Worm (Caenorhabditis elegans) whole organism, midembryonic: Measurements from ENCODE around the gene lgc-25.

Source experiments
- cog-1 ChIP-seq: sonication (generic microtip); optimal IDR thresholded peaks from 2 replicates; lab custom pipeline; 2016; ENCODE audit warnings: missing genetic modification characterization, missing compliant biosample characterization
- flt-1 ChIP-seq: fragments of 200-800 bp; sonication (Bioruptor generic); IDR thresholded peaks from 2 replicates; pipeline ENCODE4 v1.3.6; 2022; ENCODE audit warnings: missing genetic modification characterization, missing compliant biosample characterization
- med-1 ChIP-seq: sonication (generic microtip); optimal IDR thresholded peaks from 2 replicates; lab custom pipeline; 2017; ENCODE audit warnings: missing genetic modification characterization, mild to moderate bottlenecking, missing compliant biosample characterization, antibody characterized with exemption, missing genetic modification reagents; ENCODE audit not compliant: insufficient read depth
- ref-1 ChIP-seq: fragments of 200-800 bp; sonication (Bioruptor generic); conservative IDR thresholded peaks from 2 replicates; pipeline ENCODE4 v1.3.6; 2022; ENCODE audit warnings: missing genetic modification reagents, missing genetic modification characterization, missing compliant biosample characterization
- tab-1 ChIP-seq: fragments of 200-800 bp; sonication (Bioruptor generic); IDR thresholded peaks from 2 replicates; pipeline ENCODE4 v1.3.6; 2022; ENCODE audit warnings: missing genetic modification characterization, missing compliant biosample characterization
- ztf-23 ChIP-seq: fragments of 200-800 bp; sonication (Bioruptor generic); IDR thresholded peaks from 2 replicates; pipeline ENCODE4 v1.3.6; 2022; ENCODE audit warnings: missing genetic modification reagents, missing genetic modification characterization, missing compliant biosample characterization
- ztf-29 ChIP-seq: fragments of 200-800 bp; sonication (Bioruptor generic); IDR thresholded peaks from 2 replicates; pipeline ENCODE4 v1.3.6; 2022; ENCODE audit warnings: missing genetic modification reagents, missing genetic modification characterization, missing compliant biosample characterization

DNA sequence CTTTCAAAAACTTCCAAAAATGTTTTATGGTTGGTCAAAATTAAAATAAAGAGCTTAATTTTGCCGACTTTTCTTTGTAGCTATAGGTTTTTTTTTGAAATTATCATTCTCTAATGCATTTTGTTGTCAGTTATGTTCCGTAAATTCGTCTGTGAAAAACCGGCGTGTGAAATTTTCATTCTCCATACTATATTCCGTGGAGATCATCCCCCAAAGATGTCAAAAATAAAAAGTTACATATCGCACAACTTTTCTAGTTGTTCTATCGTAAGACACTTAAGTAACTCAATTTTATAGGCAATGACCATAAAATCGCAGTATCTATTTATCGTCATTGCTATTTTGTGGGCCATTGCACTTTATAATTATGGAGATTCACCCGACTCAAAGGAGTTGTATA is 17.2 kb upstream of the lgc-25 start, which contains the start of gene C37E2.10:
- no peak for TF ChIP-seq ztf-23 (GFP tag; lab: Robert Waterston, UW)
- no peak for TF ChIP-seq med-1
- no peak for TF ChIP-seq tab-1
- TF ChIP-seq ztf-29 (GFP tag; lab: Robert Waterston, UW) = no peak
- no peak for TF ChIP-seq ref-1 (GFP tag; lab: Robert Waterston, UW)
- TF ChIP-seq flt-1 (GFP tag; lab: Robert Waterston, UW) = no peak
- no peak for TF ChIP-seq cog-1
